Worm (Caenorhabditis elegans) whole organism, L2 larva: Measurements from ENCODE around the gene Y39G8B.7.

Source experiments
- blmp-1 ChIP-seq: sonication (generic microtip); optimal IDR thresholded peaks from 2 replicates; lab custom pipeline; 2017; ENCODE audit warnings: missing genetic modification characterization, mild to moderate bottlenecking, missing compliant biosample characterization, antibody characterized with exemption, moderate library complexity; ENCODE audit not compliant: insufficient read depth
- elt-3 ChIP-seq: sonication (generic microtip); optimal IDR thresholded peaks from 2 replicates; lab custom pipeline; 2017; ENCODE audit warnings: missing biosample characterization, missing genetic modification characterization
- lin-11 ChIP-seq: fragments of 150-350 bp; sonication (generic microtip); optimal IDR thresholded peaks from 2 replicates; lab custom pipeline; 2014; ENCODE audit warnings: missing biosample characterization, missing genetic modification characterization, inconsistent platforms, mixed read lengths
- mab-5 ChIP-seq: fragments of 150-350 bp; optimal IDR thresholded peaks from 2 replicates; lab custom pipeline; 2014; ENCODE audit warnings: missing biosample characterization, missing genetic modification characterization
- peb-1 ChIP-seq: fragments of 150-350 bp; optimal IDR thresholded peaks from 2 replicates; lab custom pipeline; 2014; ENCODE audit warnings: missing biosample characterization, missing genetic modification characterization

DNA sequence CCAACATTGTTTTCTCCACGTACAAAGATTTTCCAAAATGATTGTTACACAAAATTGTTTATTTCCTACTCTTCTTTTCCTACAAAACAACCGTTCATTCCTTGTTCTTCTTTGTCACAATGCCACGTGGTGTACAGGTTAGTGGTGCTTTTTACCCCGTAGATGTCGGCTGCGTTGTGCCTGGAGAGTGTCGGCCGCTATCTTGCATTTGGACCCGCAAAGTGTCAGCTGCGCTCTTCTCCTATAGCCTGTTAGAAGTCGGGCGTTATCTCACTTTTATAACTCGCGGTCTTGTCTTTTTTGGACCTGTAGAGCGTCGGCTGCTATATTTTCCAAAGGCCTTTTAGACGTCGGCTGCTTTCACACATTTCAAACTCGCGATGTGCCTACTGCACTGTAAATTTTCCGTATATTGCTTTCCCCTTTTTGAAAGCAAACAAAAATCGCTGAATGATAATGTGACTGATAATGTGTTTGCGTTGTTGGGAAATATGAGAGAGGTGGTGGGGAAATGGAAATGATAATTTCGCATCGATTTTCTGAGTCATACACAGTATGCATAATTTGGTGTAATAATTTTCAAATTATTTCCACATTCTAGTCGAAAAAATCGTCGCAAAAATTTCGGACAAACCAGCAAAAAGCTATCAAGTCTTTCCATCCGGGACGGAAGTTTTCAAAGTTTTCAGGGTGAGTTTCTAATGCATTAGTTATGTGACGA, 16.0 kb upstream of the Y39G8B.7 start, which contains the start of gene F01D5.8:
- TF ChIP-seq elt-3 (tag; lab: Kevin White, UChicago) = no peak
- TF ChIP-seq lin-11 (tag; lab: Kevin White, UChicago) = no peak
- no peak for TF ChIP-seq blmp-1 (tag; lab: Kevin White, UChicago)
- no peak for TF ChIP-seq peb-1 (tag; lab: Kevin White, UChicago)
- no peak for TF ChIP-seq mab-5
